Fruit fly (Drosophila melanogaster) whole organism, embryonic: ENCODE measurements around the gene M6.
A peak's percentile ranks its signal among the peaks of the same experiment; 100 is the strongest.

Experiments used
- CG10366 ChIP-seq: fragments of 200-800 bp; sonication (Bioruptor generic); IDR thresholded peaks from 2 replicates; pipeline ENCODE4 v1.3.6; 2022; ENCODE audit warnings: missing biosample characterization, missing genetic modification characterization
- CG11560 ChIP-seq: fragments of 200-800 bp; sonication (Bioruptor generic); IDR thresholded peaks from 3 replicates; pipeline ENCODE4 v1.3.6; 2022; ENCODE audit warnings: missing biosample characterization, missing genetic modification characterization
- CG12219 ChIP-seq: fragments of 200-800 bp; sonication (Bioruptor generic); optimal IDR thresholded peaks from 3 replicates; lab custom pipeline; 2018; ENCODE audit warnings: missing biosample characterization, mild to moderate bottlenecking, missing genetic modification characterization
- CG13296 ChIP-seq: fragments of 200-800 bp; sonication (Bioruptor generic); optimal IDR thresholded peaks from 3 replicates; lab custom pipeline; 2018; ENCODE audit warnings: missing biosample characterization, mild to moderate bottlenecking, missing genetic modification characterization
- CG14710 ChIP-seq: fragments of 200-800 bp; sonication (Bioruptor generic); optimal IDR thresholded peaks from 3 replicates; lab custom pipeline; 2019; ENCODE audit warnings: missing biosample characterization, mild to moderate bottlenecking, missing genetic modification characterization, moderate library complexity
- CG17361 ChIP-seq: fragments of 200-800 bp; sonication (Bioruptor generic); IDR thresholded peaks from 3 replicates; pipeline ENCODE4 v1.3.6; 2022; ENCODE audit warnings: missing biosample characterization, missing genetic modification characterization
- CG18262 ChIP-seq: fragments of 200-800 bp; optimal IDR thresholded peaks from 3 replicates; lab custom pipeline; 2019; ENCODE audit warnings: missing biosample characterization, mild to moderate bottlenecking, missing genetic modification characterization, moderate library complexity
- CG18599 ChIP-seq: fragments of 200-800 bp; sonication (Bioruptor generic); optimal IDR thresholded peaks from 3 replicates; lab custom pipeline; 2017; ENCODE audit warnings: missing biosample characterization, missing genetic modification characterization, mild to moderate bottlenecking, moderate library complexity, missing genetic modification reagents
- CG2202 ChIP-seq: fragments of 200-800 bp; sonication (Bioruptor generic); optimal IDR thresholded peaks from 2 replicates; lab custom pipeline; 2018; ENCODE audit warnings: missing biosample characterization, mild to moderate bottlenecking, missing genetic modification characterization
- CG3281 ChIP-seq: fragments of 200-800 bp; sonication (Bioruptor generic); optimal IDR thresholded peaks from 3 replicates; lab custom pipeline; 2017; ENCODE audit warnings: missing biosample characterization, mild to moderate bottlenecking, missing genetic modification characterization
- CG6175 ChIP-seq: fragments of 200-800 bp; sonication (Bioruptor generic); IDR thresholded peaks from 3 replicates; pipeline ENCODE4 v1.3.6; 2022; ENCODE audit warnings: missing biosample characterization, missing genetic modification characterization
- CG6272 ChIP-seq: fragments of 200-800 bp; sonication (Bioruptor generic); IDR thresholded peaks from 2 replicates; pipeline ENCODE4 v1.3.6; 2022; ENCODE audit warnings: missing biosample characterization, missing genetic modification characterization
- CG6813 ChIP-seq: fragments of 200-800 bp; sonication (Bioruptor generic); optimal IDR thresholded peaks from 2 replicates; lab custom pipeline; 2017; ENCODE audit warnings: missing biosample characterization, missing genetic modification characterization, mild to moderate bottlenecking, moderate library complexity, missing genetic modification reagents
- CG7556 ChIP-seq: fragments of 200-800 bp; sonication (Bioruptor generic); optimal IDR thresholded peaks from 2 replicates; lab custom pipeline; 2017; ENCODE audit warnings: missing biosample characterization, mild to moderate bottlenecking, missing genetic modification characterization
- CG7745 ChIP-seq: fragments of 200-800 bp; sonication (Bioruptor generic); optimal IDR thresholded peaks from 2 replicates; lab custom pipeline; 2018; ENCODE audit warnings: missing biosample characterization, mild to moderate bottlenecking, missing genetic modification characterization, moderate library complexity
- CG9609 ChIP-seq: fragments of 200-800 bp; sonication (Bioruptor generic); optimal IDR thresholded peaks from 3 replicates; lab custom pipeline; 2016; ENCODE audit warnings: missing biosample characterization, missing genetic modification characterization
- D ChIP-seq, 2 experiments: fragments of 200-800 bp in 1 of 2; fragments of >200 bp in 1 of 2; sonication (Bioruptor generic) in 1 of 2; optimal IDR thresholded peaks; 2 replicates in 1 of 2; 3 replicates in 1 of 2; lab custom pipeline; 2017; ENCODE audit warnings: mild to moderate bottlenecking in 1 of 2, missing biosample characterization in 1 of 2, missing genetic modification characterization in 1 of 2, missing genetic modification reagents in 1 of 2
- Dad ChIP-seq: fragments of 200-800 bp; sonication (Bioruptor generic); optimal IDR thresholded peaks from 3 replicates; lab custom pipeline; 2016; ENCODE audit warnings: missing biosample characterization, missing genetic modification characterization
- Deaf1 ChIP-seq: fragments of 200-800 bp; optimal IDR thresholded peaks from 3 replicates; lab custom pipeline; 2019; ENCODE audit warnings: missing biosample characterization, mild to moderate bottlenecking, missing genetic modification characterization, moderate library complexity
- E2f2 ChIP-seq: fragments of 200-800 bp; sonication (Bioruptor generic); IDR thresholded peaks from 2 replicates; pipeline ENCODE4 v1.3.6; 2022; ENCODE audit warnings: missing biosample characterization, missing genetic modification characterization
- Eip74EF ChIP-seq, 2 experiments: fragments of 200-800 bp in 1 of 2; fragments of >200 bp in 1 of 2; sonication (Bioruptor generic) in 1 of 2; optimal IDR thresholded peaks; 2 replicates each; lab custom pipeline; 2017 to 2019; ENCODE audit warnings: missing biosample characterization in 2 of 2, missing genetic modification characterization in 2 of 2, mild to moderate bottlenecking in 1 of 2, moderate library complexity in 1 of 2
- Hr39 ChIP-seq: fragments of >200 bp; optimal IDR thresholded peaks from 2 replicates; lab custom pipeline; 2017
- Hsf ChIP-seq: fragments of 200-800 bp; sonication (Bioruptor generic); optimal IDR thresholded peaks from 3 replicates; lab custom pipeline; 2016; ENCODE audit warnings: missing biosample characterization, missing genetic modification characterization
- MBD-R2 ChIP-seq: fragments of 200-800 bp; sonication (Bioruptor generic); IDR thresholded peaks from 2 replicates; pipeline ENCODE4 v1.3.6; 2022; ENCODE audit warnings: missing biosample characterization, missing genetic modification characterization
- NC2β ChIP-seq: fragments of 200-800 bp; sonication (Bioruptor generic); optimal IDR thresholded peaks from 2 replicates; lab custom pipeline; 2016; ENCODE audit warnings: missing biosample characterization, missing genetic modification characterization
- NfI ChIP-seq: fragments of 200-800 bp; sonication (Bioruptor generic); optimal IDR thresholded peaks from 3 replicates; lab custom pipeline; 2018; ENCODE audit warnings: missing biosample characterization, mild to moderate bottlenecking, missing genetic modification characterization, moderate library complexity
- Spps ChIP-seq: fragments of 200-800 bp; sonication (Bioruptor generic); optimal IDR thresholded peaks from 2 replicates; lab custom pipeline; 2018; ENCODE audit warnings: missing biosample characterization, mild to moderate bottlenecking, missing genetic modification characterization
- Stat92E ChIP-seq, 3 experiments: fragments of >200 bp in 2 of 3; fragments of 200-800 bp in 1 of 3; sonication (Bioruptor generic) in 1 of 3; optimal IDR thresholded peaks; 2 replicates each; lab custom pipeline; 2017 to 2019; ENCODE audit warnings: missing biosample characterization in 3 of 3, missing genetic modification characterization in 3 of 3, mild to moderate bottlenecking in 1 of 3, moderate library complexity in 1 of 3
- Taf1 ChIP-seq: fragments of 200-800 bp; sonication (Bioruptor generic); IDR thresholded peaks from 2 replicates; pipeline ENCODE4 v1.3.6; 2022; ENCODE audit warnings: missing biosample characterization, missing genetic modification characterization
- ac ChIP-seq: fragments of 200-800 bp; sonication (Bioruptor generic); optimal IDR thresholded peaks from 3 replicates; lab custom pipeline; 2017; ENCODE audit warnings: missing biosample characterization, mild to moderate bottlenecking, missing genetic modification characterization
- chm ChIP-seq: fragments of 200-800 bp; sonication (Bioruptor generic); IDR thresholded peaks from 2 replicates; pipeline ENCODE4 v1.3.6; 2022; ENCODE audit warnings: missing biosample characterization, missing genetic modification characterization
- chn ChIP-seq: fragments of 200-800 bp; sonication (Bioruptor generic); optimal IDR thresholded peaks from 2 replicates; lab custom pipeline; 2016; ENCODE audit warnings: missing biosample characterization, missing genetic modification characterization
- dpn ChIP-seq, 2 experiments: fragments of 200-800 bp; sonication (Bioruptor generic); optimal IDR thresholded peaks; 3 replicates each; lab custom pipeline; 2016; ENCODE audit warnings: missing biosample characterization in 2 of 2, missing genetic modification characterization in 2 of 2
- fd102C ChIP-seq: fragments of 200-800 bp; sonication (Bioruptor generic); optimal IDR thresholded peaks from 2 replicates; lab custom pipeline; 2018; ENCODE audit warnings: missing biosample characterization, mild to moderate bottlenecking, missing genetic modification characterization, moderate library complexity
- fd3F ChIP-seq: fragments of 200-800 bp; sonication (Bioruptor generic); optimal IDR thresholded peaks from 2 replicates; lab custom pipeline; 2018; ENCODE audit warnings: missing biosample characterization, mild to moderate bottlenecking, missing genetic modification characterization, moderate library complexity
- ftz-f1 ChIP-seq: fragments of 200-800 bp; sonication (Bioruptor generic); optimal IDR thresholded peaks from 2 replicates; lab custom pipeline; 2016; ENCODE audit warnings: missing biosample characterization, missing genetic modification characterization
- hb ChIP-seq: fragments of 200-800 bp; sonication (Bioruptor generic); IDR thresholded peaks from 3 replicates; pipeline ENCODE4 v1.3.6; 2022; ENCODE audit warnings: missing biosample characterization, missing genetic modification characterization; ENCODE audit not compliant: partially characterized antibody
- insv ChIP-seq, 2 experiments: fragments of 200-800 bp; sonication (Bioruptor generic); optimal IDR thresholded peaks; 3 replicates each; lab custom pipeline; 2016 to 2018; ENCODE audit warnings: missing biosample characterization in 2 of 2, missing genetic modification characterization in 2 of 2
- inv ChIP-seq: fragments of 200-800 bp; sonication (Bioruptor generic); IDR thresholded peaks from 2 replicates; pipeline ENCODE4 v1.3.6; 2022; ENCODE audit warnings: missing biosample characterization, missing genetic modification characterization; ENCODE audit not compliant: partially characterized antibody
- jigr1 ChIP-seq: fragments of 200-800 bp; sonication (Bioruptor generic); IDR thresholded peaks from 3 replicates; pipeline ENCODE4 v1.3.6; 2022; ENCODE audit warnings: missing biosample characterization, missing genetic modification characterization
- oc ChIP-seq: fragments of 200-800 bp; sonication (Bioruptor generic); optimal IDR thresholded peaks from 2 replicates; lab custom pipeline; 2018; ENCODE audit warnings: missing biosample characterization, mild to moderate bottlenecking, missing genetic modification characterization, moderate library complexity
- peb ChIP-seq: fragments of 200-800 bp; sonication (Bioruptor generic); IDR thresholded peaks from 2 replicates; pipeline ENCODE4 v1.3.6; 2022; ENCODE audit warnings: missing biosample characterization, missing genetic modification characterization
- prd ChIP-seq, 3 experiments: fragments of >200 bp in 2 of 3; fragments of 200-800 bp in 1 of 3; sonication (Bioruptor generic) in 1 of 3; optimal IDR thresholded peaks in 2 of 3; IDR thresholded peaks in 1 of 3; 2 replicates in 2 of 3; 3 replicates in 1 of 3; pipeline versions ENCODE4 v1.3.6 to Lab custom; 2017 to 2022; ENCODE audit warnings: missing biosample characterization in 1 of 3, missing genetic modification characterization in 1 of 3
- ro ChIP-seq: fragments of 200-800 bp; sonication (Bioruptor generic); IDR thresholded peaks from 2 replicates; pipeline ENCODE4 v1.3.6; 2022; ENCODE audit warnings: missing biosample characterization, missing genetic modification characterization
- row ChIP-seq: fragments of 200-800 bp; sonication (Bioruptor generic); IDR thresholded peaks from 3 replicates; pipeline ENCODE4 v1.3.6; 2022; ENCODE audit warnings: missing biosample characterization, missing genetic modification characterization
- unpg ChIP-seq: fragments of 200-800 bp; sonication (Bioruptor generic); optimal IDR thresholded peaks from 3 replicates; lab custom pipeline; 2018; ENCODE audit warnings: missing biosample characterization, mild to moderate bottlenecking, missing genetic modification characterization, moderate library complexity
- wek ChIP-seq: fragments of 200-800 bp; sonication (Bioruptor generic); optimal IDR thresholded peaks from 3 replicates; lab custom pipeline; 2018; ENCODE audit warnings: missing biosample characterization, mild to moderate bottlenecking, missing genetic modification characterization, moderate library complexity
- zen2 ChIP-seq: fragments of 200-800 bp; sonication (Bioruptor generic); IDR thresholded peaks from 3 replicates; pipeline ENCODE4 v1.3.6; 2022; ENCODE audit warnings: missing biosample characterization, missing genetic modification characterization; ENCODE audit not compliant: partially characterized antibody

The M6 gene

DNA sequence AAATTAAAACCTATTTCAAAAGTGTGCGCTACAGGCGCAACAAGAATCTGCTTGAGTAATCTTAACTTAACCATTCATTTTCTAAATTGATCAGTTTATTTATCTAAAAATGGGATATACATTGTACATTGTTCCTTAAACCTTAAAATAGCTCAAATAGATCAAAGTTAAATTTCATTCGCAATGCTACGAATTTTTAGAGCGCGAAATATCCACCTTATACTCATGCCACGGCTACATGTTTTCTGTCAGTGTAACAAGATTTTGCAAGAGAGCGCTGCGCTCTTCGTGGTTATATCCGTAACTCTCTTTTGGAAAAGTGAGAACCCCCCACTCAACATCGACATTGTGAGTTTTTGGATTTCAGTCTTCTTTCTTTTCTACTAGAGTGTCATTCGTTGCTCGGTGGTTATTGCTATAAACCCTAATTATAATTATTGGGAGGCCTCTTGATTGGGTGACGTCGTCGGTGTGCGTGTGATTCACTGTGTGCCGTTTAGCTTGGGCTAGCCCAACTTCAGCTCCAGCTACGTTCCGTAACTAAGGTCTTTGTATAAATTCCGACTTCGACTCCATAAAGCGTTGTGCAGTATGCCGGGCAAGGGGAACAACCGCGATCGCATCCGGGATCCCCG lies 2.0 kb downstream of the M6 start (continued):
- no peak for TF ChIP-seq chm (GFP tag; lab: Robert Waterston, UW)
- TF ChIP-seq unpg (GFP tag; lab: Kevin White, UChicago): peak; percentile 52
- TF ChIP-seq hb: no peak
- TF ChIP-seq row (GFP tag; lab: Robert Waterston, UW): peak; percentile 71
- 0 out of 2 replicates have a peak, but pooled peaks have one; percentile 12 for TF ChIP-seq CG10366
- no peak for TF ChIP-seq zen2 (GFP tag; lab: Robert Waterston, UW)
- TF ChIP-seq CG18599: peak; percentile 35
- peak; percentile 24; the same call in 1 of the 2 replicates for TF ChIP-seq E2f2 (GFP tag; lab: Robert Waterston, UW)
- TF ChIP-seq CG6813 (GFP tag; lab: Kevin White, UChicago): no peak
- TF ChIP-seq insv (GFP tag; optimal IDR thresholded peaks at IDR 0.05; lab: Kevin White, UChicago): no peak
- TF ChIP-seq Stat92E (GFP tag; optimal IDR thresholded peaks at IDR 0.05; lab: Kevin White, UChicago): no peak
- TF ChIP-seq CG6175: no peak
- no peak for TF ChIP-seq jigr1 (GFP tag; lab: Robert Waterston, UW)
- TF ChIP-seq ac: no peak
- TF ChIP-seq CG18262: peak; percentile 52
- peak; percentile 10 for TF ChIP-seq chn (GFP tag; lab: Kevin White, UChicago)
- no peak for TF ChIP-seq peb (GFP tag; lab: Robert Waterston, UW)
- peak; percentile 50 for TF ChIP-seq Hsf (GFP tag; lab: Kevin White, UChicago)
- no peak for TF ChIP-seq ro (GFP tag; lab: Robert Waterston, UW)
- peak; percentile 22 for TF ChIP-seq CG13296
- TF ChIP-seq CG17361 (GFP tag; lab: Robert Waterston, UW): peak; percentile 61; the same call in 2 of the 3 replicates
- TF ChIP-seq CG14710 (tag; lab: Kevin White, UChicago): peak; percentile 20
- no peak for TF ChIP-seq CG9609 (GFP tag; lab: Kevin White, UChicago)
- no peak for TF ChIP-seq inv (GFP tag; lab: Robert Waterston, UW)
- no peak for TF ChIP-seq prd (optimal IDR thresholded peaks at IDR 0.05; lab: Kevin White, UChicago)
- TF ChIP-seq prd (GFP tag; IDR thresholded peaks at IDR 0.05; lab: Robert Waterston, UW): peak; percentile 53; the same call in 2 of the 3 replicates
- peak; percentile 29 for TF ChIP-seq dpn (GFP tag; optimal IDR thresholded peaks at IDR 0.05; lab: Kevin White, UChicago)
- TF ChIP-seq CG2202 (tag; lab: Kevin White, UChicago): no peak
- TF ChIP-seq Spps: no peak
- no peak for TF ChIP-seq fd3F (GFP tag; lab: Kevin White, UChicago)
- TF ChIP-seq NC2β: peak; percentile 6
- TF ChIP-seq CG7745 (tag; lab: Kevin White, UChicago): peak; percentile 37
- TF ChIP-seq Hr39 (lab: Kevin White, UChicago): no peak
- TF ChIP-seq wek: no peak
- no peak for TF ChIP-seq CG11560
- TF ChIP-seq CG12219 (GFP tag; lab: Kevin White, UChicago): peak; percentile 38
- no peak for TF ChIP-seq fd102C (GFP tag; lab: Kevin White, UChicago)
- peak; percentile 51 for TF ChIP-seq CG7556 (GFP tag; lab: Kevin White, UChicago)
- TF ChIP-seq NfI: peak; percentile 31
- no peak for TF ChIP-seq Deaf1 (tag; lab: Kevin White, UChicago)
- TF ChIP-seq oc (tag; lab: Kevin White, UChicago): no peak
- TF ChIP-seq Dad (GFP tag; lab: Kevin White, UChicago): no peak
- no peak for TF ChIP-seq Taf1 (GFP tag; lab: Robert Waterston, UW)
- TF ChIP-seq CG6272 (GFP tag; lab: Robert Waterston, UW): no peak
- no peak for TF ChIP-seq Eip74EF (GFP tag; optimal IDR thresholded peaks at IDR 0.05; lab: Kevin White, UChicago)
- TF ChIP-seq D (optimal IDR thresholded peaks at IDR 0.05; lab: Kevin White, UChicago): no peak
- no peak for TF ChIP-seq D (GFP tag; optimal IDR thresholded peaks at IDR 0.05; lab: Kevin White, UChicago)
- no peak for TF ChIP-seq MBD-R2
- TF ChIP-seq ftz-f1 (GFP tag; lab: Kevin White, UChicago): no peak
- peak; percentile 49 for TF ChIP-seq CG3281 (GFP tag; lab: Kevin White, UChicago)
